Worm (Caenorhabditis elegans) whole organism, L1 larva: ENCODE data around the gene K06A4.2.

Experiments
- C16A3.4 ChIP-seq: fragments of 150-350 bp; optimal IDR thresholded peaks from 2 replicates; lab custom pipeline; 2014; ENCODE audit warnings: missing biosample characterization, missing genetic modification characterization
- F16B12.6 ChIP-seq: fragments of 150-350 bp; optimal IDR thresholded peaks from 2 replicates; lab custom pipeline; 2014; ENCODE audit warnings: missing biosample characterization, missing genetic modification characterization
- Y116A8C.19 ChIP-seq: sonication (generic microtip); optimal IDR thresholded peaks from 2 replicates; lab custom pipeline; 2016; ENCODE audit warnings: missing compliant biosample characterization, missing genetic modification characterization, borderline replicate concordance
- aha-1 ChIP-seq: fragments of 150-350 bp; optimal IDR thresholded peaks from 2 replicates; lab custom pipeline; 2014; ENCODE audit warnings: missing biosample characterization, missing genetic modification characterization
- alr-1 ChIP-seq: fragments of 200-800 bp; sonication (Bioruptor generic); optimal IDR thresholded peaks from 2 replicates; lab custom pipeline; 2018; ENCODE audit warnings: borderline replicate concordance, mild to moderate bottlenecking, missing genetic modification characterization, missing compliant biosample characterization
- aly-2 ChIP-seq: fragments of 150-350 bp; optimal IDR thresholded peaks from 2 replicates; lab custom pipeline; 2014; ENCODE audit warnings: missing biosample characterization, missing genetic modification characterization
- ama-1 ChIP-seq: fragments of 150-350 bp; optimal IDR thresholded peaks from 2 replicates; lab custom pipeline; 2014
- blmp-1 ChIP-seq: fragments of 150-350 bp; optimal IDR thresholded peaks from 2 replicates; lab custom pipeline; 2014; ENCODE audit warnings: missing biosample characterization, missing genetic modification characterization
- ceh-63 ChIP-seq: fragments of 200-800 bp; sonication (Bioruptor generic); optimal IDR thresholded peaks from 2 replicates; lab custom pipeline; 2018; ENCODE audit warnings: mild to moderate bottlenecking, missing genetic modification characterization, missing compliant biosample characterization
- ceh-8 ChIP-seq: fragments of 200-800 bp; sonication (Bioruptor generic); optimal IDR thresholded peaks from 2 replicates; lab custom pipeline; 2018; ENCODE audit warnings: mild to moderate bottlenecking, missing genetic modification characterization, moderate library complexity, missing compliant biosample characterization
- ceh-82 ChIP-seq, 3 experiments: fragments of 150-350 bp in 1 of 3; sonication (generic microtip) in 2 of 3; optimal IDR thresholded peaks; 2 replicates each; lab custom pipeline; 2014 to 2017; ENCODE audit warnings: missing biosample characterization in 3 of 3, missing genetic modification characterization in 3 of 3
- ces-1 ChIP-seq: fragments of 150-350 bp; optimal IDR thresholded peaks from 2 replicates; lab custom pipeline; 2014; ENCODE audit warnings: missing biosample characterization, missing genetic modification reagents, missing genetic modification characterization
- dpl-1 ChIP-seq, 3 experiments: fragments of 150-350 bp in 2 of 3; sonication (generic microtip) in 1 of 3; optimal IDR thresholded peaks; 2 replicates each; lab custom pipeline; 2014 to 2017; ENCODE audit warnings: missing biosample characterization in 3 of 3, missing genetic modification characterization in 3 of 3, missing genetic modification reagents in 3 of 3
- dsc-1 ChIP-seq: sonication (generic microtip); optimal IDR thresholded peaks from 2 replicates; lab custom pipeline; 2016; ENCODE audit warnings: mild to moderate bottlenecking, missing genetic modification characterization, missing compliant biosample characterization
- efl-1 ChIP-seq, 4 experiments: fragments of 150-350 bp; optimal IDR thresholded peaks in 3 of 4; peaks in 1 of 4; 1 replicate in 1 of 4; 2 replicates in 3 of 4; lab custom pipeline; 2014; ENCODE audit warnings: missing biosample characterization in 2 of 4, missing genetic modification characterization in 2 of 4, missing genetic modification reagents in 2 of 4
- efl-3 ChIP-seq: fragments of 200-800 bp; sonication (Bioruptor generic); optimal IDR thresholded peaks from 2 replicates; lab custom pipeline; 2018; ENCODE audit warnings: mild to moderate bottlenecking, missing genetic modification characterization, missing compliant biosample characterization
- egl-13 ChIP-seq: sonication (generic microtip); optimal IDR thresholded peaks from 2 replicates; lab custom pipeline; 2016; ENCODE audit warnings: missing genotype, missing genetic modification reagents, missing genetic modification characterization, missing compliant biosample characterization
- elt-3 ChIP-seq, 6 experiments: fragments of 150-350 bp in 1 of 6; sonication (generic microtip); optimal IDR thresholded peaks; 2 replicates each; lab custom pipeline; 2017 to 2018; ENCODE audit warnings: missing biosample characterization in 6 of 6, missing genetic modification characterization in 6 of 6, inconsistent platforms in 1 of 6
- ets-5 ChIP-seq: fragments of 200-800 bp; sonication (Bioruptor generic); IDR thresholded peaks from 2 replicates; pipeline ENCODE4 v1.3.6; 2022; ENCODE audit warnings: missing genetic modification characterization, missing compliant biosample characterization
- fkh-10 ChIP-seq: sonication (generic microtip); optimal IDR thresholded peaks from 2 replicates; lab custom pipeline; 2017; ENCODE audit warnings: missing biosample characterization, missing genetic modification reagents, missing genetic modification characterization
- fkh-4 ChIP-seq: sonication (generic microtip); optimal IDR thresholded peaks from 2 replicates; lab custom pipeline; 2016; ENCODE audit warnings: missing compliant biosample characterization, missing genetic modification characterization, borderline replicate concordance
- grh-1 ChIP-seq: fragments of 200-800 bp; sonication (Bioruptor generic); IDR thresholded peaks from 2 replicates; pipeline ENCODE4 v1.3.6; 2022; ENCODE audit warnings: missing genetic modification reagents, missing genetic modification characterization, missing compliant biosample characterization
- hlh-17 ChIP-seq: fragments of 200-800 bp; sonication (Bioruptor generic); optimal IDR thresholded peaks from 2 replicates; lab custom pipeline; 2018; ENCODE audit warnings: missing genetic modification characterization, mild to moderate bottlenecking, missing compliant biosample characterization, moderate library complexity, borderline replicate concordance
- hlh-4 ChIP-seq: sonication (generic microtip); optimal IDR thresholded peaks from 2 replicates; lab custom pipeline; 2016; ENCODE audit warnings: mild to moderate bottlenecking, missing genetic modification characterization, missing compliant biosample characterization
- hpl-2 ChIP-seq: fragments of 150-350 bp; optimal IDR thresholded peaks from 2 replicates; lab custom pipeline; 2014; ENCODE audit warnings: missing biosample characterization, missing genetic modification reagents, missing genetic modification characterization
- irx-1 ChIP-seq: sonication (generic microtip); optimal IDR thresholded peaks from 2 replicates; lab custom pipeline; 2016; ENCODE audit warnings: missing genetic modification characterization, missing compliant biosample characterization
- isw-1 ChIP-seq: fragments of 200-800 bp; sonication (Bioruptor generic); IDR thresholded peaks from 2 replicates; pipeline ENCODE4 v1.3.6; 2022; ENCODE audit warnings: missing genetic modification characterization, missing compliant biosample characterization
- lin-13 ChIP-seq: fragments of 150-350 bp; optimal IDR thresholded peaks from 2 replicates; lab custom pipeline; 2014; ENCODE audit warnings: missing biosample characterization, missing genetic modification reagents, missing genetic modification characterization
- lin-14 ChIP-seq: fragments of 200-800 bp; sonication (Bioruptor generic); optimal IDR thresholded peaks from 2 replicates; lab custom pipeline; 2018; ENCODE audit warnings: mild to moderate bottlenecking, missing genetic modification characterization, moderate library complexity, missing compliant biosample characterization
- lin-15B ChIP-seq: fragments of 150-350 bp; sonication (generic microtip); optimal IDR thresholded peaks from 3 replicates; lab custom pipeline; 2014; ENCODE audit warnings: missing biosample characterization, missing genetic modification characterization
- lir-3 ChIP-seq: sonication (generic microtip); optimal IDR thresholded peaks from 2 replicates; lab custom pipeline; 2016; ENCODE audit warnings: mild to moderate bottlenecking, missing genetic modification characterization, moderate library complexity, missing compliant biosample characterization; ENCODE audit not compliant: poor library complexity
- lsy-2 ChIP-seq, 2 experiments: fragments of 150-350 bp; optimal IDR thresholded peaks; 2 replicates each; lab custom pipeline; 2014; ENCODE audit warnings: missing biosample characterization in 2 of 2, missing genetic modification characterization in 2 of 2
- mab-9 ChIP-seq: fragments of 200-800 bp; sonication (Bioruptor generic); IDR thresholded peaks from 2 replicates; pipeline ENCODE4 v1.3.6; 2022; ENCODE audit warnings: missing genetic modification reagents, missing genetic modification characterization, missing compliant biosample characterization
- mef-2 ChIP-seq: fragments of 150-350 bp; optimal IDR thresholded peaks from 2 replicates; lab custom pipeline; 2014; ENCODE audit warnings: missing biosample characterization, missing genetic modification characterization
- nhr-11 ChIP-seq: fragments of 150-350 bp; optimal IDR thresholded peaks from 2 replicates; lab custom pipeline; 2014; ENCODE audit warnings: missing biosample characterization, missing genetic modification characterization
- nhr-12 ChIP-seq: sonication (generic microtip); optimal IDR thresholded peaks from 2 replicates; lab custom pipeline; 2017; ENCODE audit warnings: missing biosample characterization, missing genetic modification characterization
- nhr-19 ChIP-seq: fragments of 200-800 bp; sonication (Bioruptor generic); conservative IDR thresholded peaks from 2 replicates; pipeline ENCODE4 v1.3.6; 2022; ENCODE audit warnings: missing genetic modification characterization, missing compliant biosample characterization
- nhr-20 ChIP-seq: sonication (generic microtip); optimal IDR thresholded peaks from 2 replicates; lab custom pipeline; 2016; ENCODE audit warnings: mild to moderate bottlenecking, missing genetic modification characterization, missing compliant biosample characterization
- nhr-237 ChIP-seq: fragments of 150-350 bp; optimal IDR thresholded peaks from 2 replicates; lab custom pipeline; 2014; ENCODE audit warnings: missing biosample characterization, missing genetic modification characterization
- nhr-28 ChIP-seq: fragments of 150-350 bp; optimal IDR thresholded peaks from 2 replicates; lab custom pipeline; 2014; ENCODE audit warnings: missing biosample characterization, missing genetic modification characterization
- nhr-71 ChIP-seq: sonication (generic microtip); optimal IDR thresholded peaks from 2 replicates; lab custom pipeline; 2016; ENCODE audit warnings: mild to moderate bottlenecking, missing genetic modification characterization, moderate library complexity, missing compliant biosample characterization
- nhr-77 ChIP-seq: fragments of 150-350 bp; optimal IDR thresholded peaks from 2 replicates; lab custom pipeline; 2014; ENCODE audit warnings: missing biosample characterization, missing genetic modification characterization
- nhr-84 ChIP-seq: sonication (generic microtip); optimal IDR thresholded peaks from 2 replicates; lab custom pipeline; 2017; ENCODE audit warnings: missing biosample characterization, missing genetic modification characterization
- pax-3 ChIP-seq: fragments of 200-800 bp; sonication (Bioruptor generic); optimal IDR thresholded peaks from 2 replicates; lab custom pipeline; 2018; ENCODE audit warnings: mild to moderate bottlenecking, missing genetic modification characterization, moderate library complexity, missing compliant biosample characterization
- rnt-1 ChIP-seq: sonication (generic microtip); optimal IDR thresholded peaks from 2 replicates; lab custom pipeline; 2016; ENCODE audit warnings: mild to moderate bottlenecking, missing genetic modification characterization, moderate library complexity, missing compliant biosample characterization
- snu-23 ChIP-seq: sonication (generic microtip); optimal IDR thresholded peaks from 2 replicates; lab custom pipeline; 2016; ENCODE audit warnings: missing genetic modification characterization, missing compliant biosample characterization
- sox-4 ChIP-seq: sonication (generic microtip); optimal IDR thresholded peaks from 2 replicates; lab custom pipeline; 2016; ENCODE audit warnings: missing genetic modification characterization, missing compliant biosample characterization
- sptf-1 ChIP-seq: fragments of 150-350 bp; optimal IDR thresholded peaks from 2 replicates; lab custom pipeline; 2014; ENCODE audit warnings: missing biosample characterization, missing genetic modification characterization
- unc-130 ChIP-seq: fragments of 150-350 bp; optimal IDR thresholded peaks from 2 replicates; lab custom pipeline; 2017; ENCODE audit warnings: missing biosample characterization, missing genetic modification characterization, inconsistent platforms
- unc-62 ChIP-seq: fragments of 150-350 bp; optimal IDR thresholded peaks from 2 replicates; lab custom pipeline; 2014; ENCODE audit warnings: missing biosample characterization, missing genetic modification reagents, missing genetic modification characterization
- unc-86 ChIP-seq: sonication (generic microtip); optimal IDR thresholded peaks from 2 replicates; lab custom pipeline; 2016; ENCODE audit warnings: missing genetic modification characterization, missing compliant biosample characterization
- xbp-1 ChIP-seq: sonication (generic microtip); optimal IDR thresholded peaks from 2 replicates; lab custom pipeline; 2016; ENCODE audit warnings: missing genetic modification characterization, missing compliant biosample characterization
- ztf-4 ChIP-seq: fragments of 150-350 bp; optimal IDR thresholded peaks from 2 replicates; lab custom pipeline; 2014; ENCODE audit warnings: missing biosample characterization, missing genetic modification characterization

Gene K06A4.2

DNA sequence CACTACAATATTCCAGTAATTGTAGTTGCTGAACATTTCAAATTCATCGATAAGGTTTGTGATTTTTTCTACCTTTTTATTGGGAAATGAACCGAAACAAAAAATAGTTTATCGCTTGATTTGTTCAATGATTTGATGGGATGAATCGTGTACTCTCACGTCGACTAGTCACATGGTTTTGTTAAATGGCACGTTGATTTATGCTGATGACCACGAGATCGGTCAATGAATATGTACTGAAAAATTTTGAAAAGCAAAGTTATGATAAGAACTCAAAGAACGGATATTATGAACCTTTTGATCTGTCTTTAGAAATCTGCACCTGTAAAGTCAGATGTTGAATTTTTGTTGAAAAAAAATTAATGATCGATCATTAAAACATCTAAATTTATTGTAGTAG lies 32.3 kb downstream of the K06A4.2 start:
- TF ChIP-seq unc-86 (tag; lab: Kevin White, UChicago) = no peak
- TF ChIP-seq isw-1 (GFP tag; lab: Robert Waterston, UW) = no peak
- TF ChIP-seq nhr-71 (tag; lab: Kevin White, UChicago) = peak; percentile 89
- TF ChIP-seq grh-1 (GFP tag; lab: Robert Waterston, UW) = peak; percentile 53; the same call in 1 of the 2 replicates
- TF ChIP-seq ceh-82 (tag; optimal IDR thresholded peaks at IDR 0.05; lab: Kevin White, UChicago) = no peak
- TF ChIP-seq nhr-77 = no peak
- no peak for TF ChIP-seq Y116A8C.19
- peak; percentile 94 for TF ChIP-seq nhr-20 (tag; lab: Kevin White, UChicago)
- TF ChIP-seq lsy-2 (tag; optimal IDR thresholded peaks at IDR 0.05; lab: Kevin White, UChicago) = peak; percentile 15 to 60
- TF ChIP-seq aly-2 (tag; lab: Kevin White, UChicago) = no peak
- TF ChIP-seq ceh-8 = no peak
- TF ChIP-seq blmp-1 (tag; lab: Kevin White, UChicago) = peak; percentile 85
- TF ChIP-seq unc-130 (tag; lab: Kevin White, UChicago) = peak; percentile 93
- peak in 1 of 3 experiments; percentile 58 for TF ChIP-seq dpl-1 (GFP tag; optimal IDR thresholded peaks at IDR 0.05; lab: Kevin White, UChicago)
- TF ChIP-seq ces-1 (GFP tag; lab: Kevin White, UChicago) = no peak
- no peak for TF ChIP-seq fkh-4
- TF ChIP-seq F16B12.6 = no peak
- TF ChIP-seq unc-62 (GFP tag; lab: Kevin White, UChicago) = no peak
- TF ChIP-seq nhr-84 (tag; lab: Kevin White, UChicago) = no peak
- TF ChIP-seq pax-3 (tag; lab: Kevin White, UChicago) = no peak
- no peak for TF ChIP-seq nhr-237 (tag; lab: Kevin White, UChicago)
- TF ChIP-seq snu-23 (GFP tag; lab: Kevin White, UChicago) = peak; percentile 79
- TF ChIP-seq C16A3.4 = peak; percentile 70
- no peak for TF ChIP-seq ets-5 (GFP tag; lab: Robert Waterston, UW)
- TF ChIP-seq mab-9 (GFP tag; lab: Robert Waterston, UW) = peak; percentile 48; the same call in 1 of the 2 replicates
- no peak for TF ChIP-seq nhr-28 (tag; lab: Kevin White, UChicago)
- no peak for TF ChIP-seq sptf-1 (tag; lab: Kevin White, UChicago)
- no peak for TF ChIP-seq fkh-10
- peak; percentile 39 for TF ChIP-seq lir-3 (tag; lab: Kevin White, UChicago)
- TF ChIP-seq ceh-63 (GFP tag; lab: Kevin White, UChicago) = no peak
- TF ChIP-seq aha-1 (tag; lab: Kevin White, UChicago) = no peak
- peak; percentile 85 for TF ChIP-seq lin-14 (GFP tag; lab: Kevin White, UChicago)
- TF ChIP-seq hlh-4 (tag; lab: Kevin White, UChicago) = no peak
- no peak for TF ChIP-seq dsc-1 (tag; lab: Kevin White, UChicago)
- TF ChIP-seq elt-3 (tag; optimal IDR thresholded peaks at IDR 0.05; lab: Kevin White, UChicago) = peak; percentile 33 to 100 (median 90)
- TF ChIP-seq hpl-2 (GFP tag; lab: Kevin White, UChicago) = peak; percentile 77
- TF ChIP-seq lin-13 (GFP tag; lab: Kevin White, UChicago) = peak; percentile 36
- TF ChIP-seq ztf-4 (tag; lab: Kevin White, UChicago) = no peak
- no peak for TF ChIP-seq hlh-17 (GFP tag; lab: Kevin White, UChicago)
- no peak for TF ChIP-seq nhr-12 (tag; lab: Kevin White, UChicago)
- no peak for TF ChIP-seq rnt-1 (tag; lab: Kevin White, UChicago)
- peak; percentile 34 for TF ChIP-seq irx-1 (tag; lab: Kevin White, UChicago)
- peak in 1 of 2 experiments; percentile 21 for TF ChIP-seq efl-1 (optimal IDR thresholded peaks at IDR 0.05; lab: Kevin White, UChicago)
- peak in 1 of 2 experiments; percentile 90 for TF ChIP-seq efl-1 (GFP tag; optimal IDR thresholded peaks at IDR 0.05 in 1 of 2; lab: Kevin White, UChicago)
- peak; percentile 32 for TF ChIP-seq xbp-1
- TF ChIP-seq efl-3 (GFP tag; lab: Kevin White, UChicago) = no peak
- peak; percentile 17 for TF ChIP-seq sox-4 (tag; lab: Kevin White, UChicago)
- TF ChIP-seq lin-15B = no peak
- TF ChIP-seq ama-1 (lab: Kevin White, UChicago) = peak; percentile 41
- no peak for TF ChIP-seq alr-1 (tag; lab: Kevin White, UChicago)
- TF ChIP-seq nhr-11 = no peak
- TF ChIP-seq egl-13 (tag; lab: Kevin White, UChicago) = no peak
- peak; percentile 95 for TF ChIP-seq nhr-19
- TF ChIP-seq mef-2 (tag; lab: Kevin White, UChicago) = no peak
